Worm (Caenorhabditis elegans) whole organism, young adult: ENCODE results near the gene Y59C2A.2.

ENCODE experiments used
- B0019.2 ChIP-seq: fragments of 200-800 bp; sonication (Bioruptor generic); conservative IDR thresholded peaks from 2 replicates; pipeline ENCODE4 v1.3.6; 2022; ENCODE audit warnings: missing genetic modification reagents, missing genetic modification characterization, missing compliant biosample characterization
- ama-1 ChIP-seq, 3 experiments: fragments of 150-350 bp in 1 of 3; sonication (generic microtip) in 2 of 3; optimal IDR thresholded peaks; 2 replicates each; lab custom pipeline; 2014 to 2018; ENCODE audit warnings: missing biosample characterization in 2 of 3, missing genetic modification characterization in 2 of 3, missing genetic modification reagents in 2 of 3
- athp-1 ChIP-seq: sonication (generic microtip); optimal IDR thresholded peaks from 2 replicates; lab custom pipeline; 2017; ENCODE audit warnings: mild to moderate bottlenecking, missing genetic modification characterization, missing compliant biosample characterization
- attf-3 ChIP-seq: fragments of 200-800 bp; sonication (Bioruptor generic); conservative IDR thresholded peaks from 2 replicates; pipeline ENCODE4 v1.3.6; 2022; ENCODE audit warnings: missing genetic modification reagents, missing genetic modification characterization, missing compliant biosample characterization
- hrde-1 ChIP-seq: sonication (generic microtip); optimal IDR thresholded peaks from 2 replicates; lab custom pipeline; 2016; ENCODE audit warnings: missing genetic modification characterization, mild to moderate bottlenecking, missing compliant biosample characterization, moderate library complexity, missing genotype, missing genetic modification reagents, borderline replicate concordance
- let-607 ChIP-seq, 2 experiments: fragments of 200-800 bp in 1 of 2; sonication (Bioruptor generic) in 1 of 2; sonication (generic microtip) in 1 of 2; optimal IDR thresholded peaks; 2 replicates each; lab custom pipeline; 2016 to 2018; ENCODE audit warnings: mild to moderate bottlenecking in 2 of 2, missing compliant biosample characterization in 2 of 2, missing genetic modification characterization in 2 of 2, moderate library complexity in 2 of 2, missing genotype in 1 of 2
- lin-26 ChIP-seq: fragments of 200-800 bp; sonication (Bioruptor generic); IDR thresholded peaks from 2 replicates; pipeline ENCODE4 v1.3.6; 2022; ENCODE audit warnings: missing genetic modification reagents, missing genetic modification characterization, missing compliant biosample characterization
- lin-35 ChIP-seq, 3 experiments: fragments of 150-350 bp in 2 of 3; sonication (generic microtip) in 1 of 3; optimal IDR thresholded peaks; 2 replicates each; lab custom pipeline; 2014 to 2018; ENCODE audit warnings: missing biosample characterization in 3 of 3, missing genetic modification characterization in 3 of 3, missing genetic modification reagents in 3 of 3
- pha-4 ChIP-seq: fragments of 150-350 bp; sonication (generic microtip); optimal IDR thresholded peaks from 2 replicates; lab custom pipeline; 2014; ENCODE audit warnings: missing biosample characterization, missing genetic modification reagents, missing genetic modification characterization
- repo-1 ChIP-seq: sonication (generic microtip); optimal IDR thresholded peaks from 2 replicates; lab custom pipeline; 2017; ENCODE audit warnings: mild to moderate bottlenecking, missing genetic modification characterization, missing compliant biosample characterization
- sdz-38 ChIP-seq: sonication (generic microtip); optimal IDR thresholded peaks from 2 replicates; lab custom pipeline; 2016; ENCODE audit warnings: missing genotype, missing genetic modification characterization, missing compliant biosample characterization
- ztf-22 ChIP-seq: fragments of 200-800 bp; sonication (Bioruptor generic); optimal IDR thresholded peaks from 2 replicates; lab custom pipeline; 2018; ENCODE audit warnings: mild to moderate bottlenecking, missing genetic modification characterization, moderate library complexity, missing compliant biosample characterization

- no peak for TF ChIP-seq ztf-22 (GFP tag; lab: Kevin White, UChicago)
- no peak for TF ChIP-seq lin-26 (GFP tag; lab: Robert Waterston, UW)
- peak in 1 of 3 experiments; percentile 70 for TF ChIP-seq lin-35 (GFP tag; optimal IDR thresholded peaks at IDR 0.05; lab: Kevin White, UChicago)
- TF ChIP-seq attf-3 (GFP tag; lab: Robert Waterston, UW), result no peak
- no peak for TF ChIP-seq sdz-38 (tag; lab: Kevin White, UChicago)
- no peak for TF ChIP-seq let-607 (tag; optimal IDR thresholded peaks at IDR 0.05; lab: Kevin White, UChicago)
- no peak for TF ChIP-seq athp-1 (tag; lab: Kevin White, UChicago)
- no peak for TF ChIP-seq hrde-1
- TF ChIP-seq repo-1, result no peak
- no peak for TF ChIP-seq B0019.2 (GFP tag; lab: Robert Waterston, UW)
- no peak for TF ChIP-seq ama-1 (optimal IDR thresholded peaks at IDR 0.05; lab: Kevin White, UChicago)
- no peak for TF ChIP-seq ama-1 (GFP tag; optimal IDR thresholded peaks at IDR 0.05; lab: Kevin White, UChicago)
- TF ChIP-seq pha-4 (tag; lab: Kevin White, UChicago), result no peak
These were observed at the start of gene Y59C2A.2 for ce11 chrII:2204077-2204476.
